Worm (Caenorhabditis elegans) whole organism, L1 larva: ENCODE results near the gene srh-187.

Experiments used
- ceh-82 ChIP-seq, 3 experiments: fragments of 150-350 bp in 1 of 3; sonication (generic microtip) in 2 of 3; optimal IDR thresholded peaks; 2 replicates each; lab custom pipeline; 2014 to 2017; ENCODE audit warnings: missing biosample characterization in 3 of 3, missing genetic modification characterization in 3 of 3
- mdl-1 ChIP-seq, 2 experiments: fragments of 150-350 bp; optimal IDR thresholded peaks; 2 replicates each; lab custom pipeline; 2014 to 2017; ENCODE audit warnings: missing biosample characterization in 2 of 2, missing genetic modification characterization in 2 of 2, inconsistent platforms in 1 of 2
- snu-23 ChIP-seq: sonication (generic microtip); optimal IDR thresholded peaks from 2 replicates; lab custom pipeline; 2016; ENCODE audit warnings: missing genetic modification characterization, missing compliant biosample characterization

- TF ChIP-seq snu-23 (GFP tag; lab: Kevin White, UChicago) (no peak), mdl-1 (tag; optimal IDR thresholded peaks at IDR 0.05; lab: Kevin White, UChicago) (no peak), ceh-82 (tag; optimal IDR thresholded peaks at IDR 0.05; lab: Kevin White, UChicago) (no peak)
These were observed 18.8 kb downstream of the srh-187 start, which contains the start of gene lmd-4 for ce11 chrV:7320909-7321308.
